Fruit fly (Drosophila melanogaster) whole organism, prepupa: ENCODE data around the gene CG6769.

Experiments used
- Blimp-1 ChIP-seq: fragments of 200-800 bp; sonication (Bioruptor generic); optimal IDR thresholded peaks from 3 replicates; lab custom pipeline; 2017; ENCODE audit warnings: missing biosample characterization, missing genetic modification characterization, mild to moderate bottlenecking, moderate library complexity, missing genetic modification reagents
- CG11294 ChIP-seq: fragments of 200-800 bp; sonication (Bioruptor generic); IDR thresholded peaks from 2 replicates; pipeline ENCODE4 v1.3.6; 2022; ENCODE audit warnings: missing biosample characterization, missing genetic modification characterization
- CG1621 ChIP-seq: fragments of 200-800 bp; sonication (Bioruptor generic); optimal IDR thresholded peaks from 3 replicates; lab custom pipeline; 2018; ENCODE audit warnings: missing biosample characterization, mild to moderate bottlenecking, missing genetic modification characterization
- CG8119 ChIP-seq: fragments of 200-800 bp; sonication (Bioruptor generic); IDR thresholded peaks from 3 replicates; pipeline ENCODE4 v1.3.6; 2022; ENCODE audit warnings: missing biosample characterization, missing genetic modification characterization
- Eip75B ChIP-seq: fragments of 200-800 bp; sonication (Bioruptor generic); optimal IDR thresholded peaks from 3 replicates; lab custom pipeline; 2016; ENCODE audit warnings: missing biosample characterization, missing genetic modification characterization
- cyc ChIP-seq: fragments of 200-800 bp; sonication (Bioruptor generic); optimal IDR thresholded peaks from 3 replicates; lab custom pipeline; 2016; ENCODE audit warnings: missing biosample characterization, missing genetic modification characterization
- dac ChIP-seq: fragments of 200-800 bp; sonication (Bioruptor generic); optimal IDR thresholded peaks from 2 replicates; lab custom pipeline; 2017; ENCODE audit warnings: missing biosample characterization, mild to moderate bottlenecking, missing genetic modification characterization
- fkh ChIP-seq: fragments of 200-800 bp; sonication (Bioruptor generic); optimal IDR thresholded peaks from 3 replicates; lab custom pipeline; 2017; ENCODE audit warnings: missing biosample characterization, mild to moderate bottlenecking, missing genetic modification characterization, moderate library complexity
- ss ChIP-seq, 2 experiments: fragments of 200-800 bp; sonication (Bioruptor generic); optimal IDR thresholded peaks; 2 replicates in 1 of 2; 3 replicates in 1 of 2; lab custom pipeline; 2017 to 2018; ENCODE audit warnings: mild to moderate bottlenecking in 2 of 2, missing biosample characterization in 2 of 2, missing genetic modification characterization in 2 of 2, moderate library complexity in 1 of 2
- topi ChIP-seq: fragments of 200-800 bp; sonication (Bioruptor generic); optimal IDR thresholded peaks from 3 replicates; lab custom pipeline; 2016; ENCODE audit warnings: missing biosample characterization, missing genetic modification characterization

DNA sequence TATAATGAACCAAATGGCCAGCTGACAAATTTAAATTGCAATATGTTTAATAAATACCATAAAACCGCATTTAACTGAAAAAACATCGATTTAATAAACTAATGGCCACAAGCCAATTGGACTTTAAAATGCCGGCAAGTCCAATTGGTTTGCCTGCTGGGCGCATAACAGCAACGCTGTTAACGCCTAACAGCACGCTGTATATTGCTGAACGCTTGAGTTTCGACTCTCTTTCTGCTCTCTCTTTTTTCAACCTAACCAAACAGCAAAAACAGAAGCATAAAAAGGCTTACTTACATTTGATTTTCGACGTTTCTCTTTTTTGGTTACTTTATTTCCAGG is 25.3 kb downstream of the CG6769 start:
- TF ChIP-seq dac (GFP tag; lab: Kevin White, UChicago) (no peak), ss (GFP tag; optimal IDR thresholded peaks at IDR 0.05; lab: Kevin White, UChicago) (no peak), CG1621 (no peak), cyc (GFP tag; lab: Kevin White, UChicago) (no peak), Blimp-1 (GFP tag; lab: Kevin White, UChicago) (no peak), fkh (GFP tag; lab: Kevin White, UChicago) (no peak), topi (no peak), CG11294 (GFP tag; lab: Robert Waterston, UW) (no peak), Eip75B (GFP tag; lab: Kevin White, UChicago) (no peak), CG8119 (GFP tag; lab: Robert Waterston, UW) (no peak)
